Fruit fly (Drosophila melanogaster) whole organism, embryonic: ENCODE results near the gene Vps37B.

ENCODE experiments used
- B-H1 ChIP-seq: fragments of 200-800 bp; sonication (Bioruptor generic); IDR thresholded peaks from 3 replicates; pipeline ENCODE4 v1.3.6; 2022; ENCODE audit warnings: missing biosample characterization, missing genetic modification characterization
- CG10431 ChIP-seq: fragments of 200-800 bp; sonication (Bioruptor generic); optimal IDR thresholded peaks from 3 replicates; lab custom pipeline; 2018; ENCODE audit warnings: missing biosample characterization, mild to moderate bottlenecking, missing genetic modification characterization
- CG12744 ChIP-seq: fragments of 200-800 bp; sonication (Bioruptor generic); optimal IDR thresholded peaks from 2 replicates; lab custom pipeline; 2016; ENCODE audit warnings: missing biosample characterization, missing genetic modification characterization
- CG15073 ChIP-seq: fragments of 200-800 bp; sonication (Bioruptor generic); optimal IDR thresholded peaks from 2 replicates; lab custom pipeline; 2016; ENCODE audit warnings: missing biosample characterization, missing genetic modification characterization
- CG18476 ChIP-seq: fragments of 200-800 bp; sonication (Bioruptor generic); optimal IDR thresholded peaks from 2 replicates; lab custom pipeline; 2016; ENCODE audit warnings: missing biosample characterization, mild to moderate bottlenecking, missing genetic modification characterization
- CG2120 ChIP-seq: fragments of 200-800 bp; sonication (Bioruptor generic); optimal IDR thresholded peaks from 3 replicates; lab custom pipeline; 2016; ENCODE audit warnings: missing biosample characterization, missing genetic modification characterization
- CG30431 ChIP-seq: fragments of 200-800 bp; sonication (Bioruptor generic); optimal IDR thresholded peaks from 2 replicates; lab custom pipeline; 2017; ENCODE audit warnings: missing biosample characterization, missing genetic modification characterization
- CG3163 ChIP-seq: fragments of 200-800 bp; sonication (Bioruptor generic); optimal IDR thresholded peaks from 3 replicates; lab custom pipeline; 2016; ENCODE audit warnings: missing biosample characterization, missing genetic modification characterization
- CG32772 ChIP-seq: fragments of 200-800 bp; sonication (Bioruptor generic); IDR thresholded peaks from 2 replicates; pipeline ENCODE4 v1.3.6; 2022; ENCODE audit warnings: missing biosample characterization, missing genetic modification characterization
- CG33557 ChIP-seq: fragments of 200-800 bp; sonication (Bioruptor generic); optimal IDR thresholded peaks from 2 replicates; lab custom pipeline; 2019; ENCODE audit warnings: missing biosample characterization, mild to moderate bottlenecking, missing genetic modification characterization, moderate library complexity
- CG3407 ChIP-seq: fragments of 200-800 bp; sonication (Bioruptor generic); optimal IDR thresholded peaks from 2 replicates; lab custom pipeline; 2018; ENCODE audit warnings: missing biosample characterization, mild to moderate bottlenecking, missing genetic modification characterization
- CG34376 ChIP-seq: fragments of 200-800 bp; sonication (Bioruptor generic); optimal IDR thresholded peaks from 2 replicates; lab custom pipeline; 2018; ENCODE audit warnings: missing biosample characterization, mild to moderate bottlenecking, missing genetic modification characterization
- CG3726 ChIP-seq: fragments of 200-800 bp; sonication (Bioruptor generic); IDR thresholded peaks from 3 replicates; pipeline ENCODE4, ENCODE4 v1.3.6; 2022; ENCODE audit warnings: missing biosample characterization, missing genetic modification characterization
- CG3995 ChIP-seq: fragments of 200-800 bp; sonication (Bioruptor generic); optimal IDR thresholded peaks from 3 replicates; lab custom pipeline; 2016; ENCODE audit warnings: missing biosample characterization, missing genetic modification characterization
- CG4617 ChIP-seq: fragments of 200-800 bp; sonication (Bioruptor generic); optimal IDR thresholded peaks from 3 replicates; lab custom pipeline; 2016; ENCODE audit warnings: missing biosample characterization, missing genetic modification characterization, borderline replicate concordance
- CG5180 ChIP-seq: fragments of 200-800 bp; sonication (Bioruptor generic); optimal IDR thresholded peaks from 3 replicates; lab custom pipeline; 2017; ENCODE audit warnings: missing biosample characterization, missing genetic modification characterization, mild to moderate bottlenecking, moderate library complexity, missing genetic modification reagents
- CG6175 ChIP-seq: fragments of 200-800 bp; sonication (Bioruptor generic); IDR thresholded peaks from 3 replicates; pipeline ENCODE4 v1.3.6; 2022; ENCODE audit warnings: missing biosample characterization, missing genetic modification characterization
- CG6272 ChIP-seq: fragments of 200-800 bp; sonication (Bioruptor generic); IDR thresholded peaks from 2 replicates; pipeline ENCODE4 v1.3.6; 2022; ENCODE audit warnings: missing biosample characterization, missing genetic modification characterization
- CG8478 ChIP-seq: fragments of >200 bp; optimal IDR thresholded peaks from 2 replicates; lab custom pipeline; 2018
- CG8765 ChIP-seq: fragments of 200-800 bp; sonication (Bioruptor generic); IDR thresholded peaks from 2 replicates; pipeline ENCODE4 v1.3.6; 2022; ENCODE audit warnings: missing biosample characterization, missing genetic modification characterization
- CG9797 ChIP-seq: fragments of 200-800 bp; sonication (Bioruptor generic); optimal IDR thresholded peaks from 3 replicates; lab custom pipeline; 2018; ENCODE audit warnings: missing biosample characterization, mild to moderate bottlenecking, missing genetic modification characterization
- Dbx ChIP-seq: fragments of 200-800 bp; sonication (Bioruptor generic); IDR thresholded peaks from 3 replicates; pipeline ENCODE4 v1.3.6; 2022; ENCODE audit warnings: missing biosample characterization, missing genetic modification characterization
- Dp ChIP-seq: fragments of 200-800 bp; sonication (Bioruptor generic); optimal IDR thresholded peaks from 2 replicates; lab custom pipeline; 2018; ENCODE audit warnings: missing biosample characterization, mild to moderate bottlenecking, missing genetic modification characterization, moderate library complexity
- Dref ChIP-seq: fragments of 200-800 bp; sonication (Bioruptor generic); IDR thresholded peaks from 2 replicates; pipeline ENCODE4 v1.3.6; 2022; ENCODE audit warnings: missing biosample characterization, missing genetic modification characterization
- E2f2 ChIP-seq: fragments of 200-800 bp; sonication (Bioruptor generic); IDR thresholded peaks from 2 replicates; pipeline ENCODE4 v1.3.6; 2022; ENCODE audit warnings: missing biosample characterization, missing genetic modification characterization
- Hmr ChIP-seq: fragments of 200-800 bp; sonication (Bioruptor generic); optimal IDR thresholded peaks from 3 replicates; lab custom pipeline; 2017; ENCODE audit warnings: mild to moderate bottlenecking, missing biosample characterization, missing genetic modification reagents, missing genetic modification characterization
- Kr ChIP-seq: fragments of 200-800 bp; sonication (Bioruptor generic); optimal IDR thresholded peaks from 2 replicates; lab custom pipeline; 2017; ENCODE audit warnings: missing biosample characterization, mild to moderate bottlenecking, missing genetic modification characterization
- Meics ChIP-seq: fragments of 200-800 bp; sonication (Bioruptor generic); optimal IDR thresholded peaks from 2 replicates; lab custom pipeline; 2017; ENCODE audit warnings: missing biosample characterization, mild to moderate bottlenecking, missing genetic modification characterization
- NC2β ChIP-seq: fragments of 200-800 bp; sonication (Bioruptor generic); optimal IDR thresholded peaks from 2 replicates; lab custom pipeline; 2016; ENCODE audit warnings: missing biosample characterization, missing genetic modification characterization
- Scr ChIP-seq: fragments of 200-800 bp; sonication (Bioruptor generic); IDR thresholded peaks from 2 replicates; pipeline ENCODE4 v1.3.6; 2022; ENCODE audit warnings: missing biosample characterization, missing genetic modification characterization; ENCODE audit not compliant: partially characterized antibody
- Sox100B ChIP-seq: fragments of 200-800 bp; sonication (Bioruptor generic); optimal IDR thresholded peaks from 3 replicates; lab custom pipeline; 2018; ENCODE audit warnings: missing biosample characterization, mild to moderate bottlenecking, missing genetic modification characterization
- Xrp1 ChIP-seq: fragments of 200-800 bp; sonication (Bioruptor generic); IDR thresholded peaks from 2 replicates; pipeline ENCODE4 v1.3.6; 2022; ENCODE audit warnings: missing biosample characterization, missing genetic modification characterization
- abd-A ChIP-seq: fragments of 200-800 bp; sonication (Bioruptor generic); optimal IDR thresholded peaks from 3 replicates; lab custom pipeline; 2019; ENCODE audit warnings: missing biosample characterization, mild to moderate bottlenecking, missing genetic modification characterization, moderate library complexity
- ato ChIP-seq: fragments of 200-800 bp; sonication (Bioruptor generic); IDR thresholded peaks from 2 replicates; pipeline ENCODE4 v1.3.6; 2022; ENCODE audit warnings: missing biosample characterization, missing genetic modification characterization; ENCODE audit not compliant: partially characterized antibody
- cg ChIP-seq: fragments of 200-800 bp; sonication (Bioruptor generic); optimal IDR thresholded peaks from 3 replicates; lab custom pipeline; 2019; ENCODE audit warnings: missing biosample characterization, mild to moderate bottlenecking, missing genetic modification characterization, moderate library complexity
- da ChIP-seq: fragments of 200-800 bp; sonication (Bioruptor generic); optimal IDR thresholded peaks from 2 replicates; lab custom pipeline; 2016; ENCODE audit warnings: missing biosample characterization, missing genetic modification characterization
- dati ChIP-seq: fragments of 200-800 bp; sonication (Bioruptor generic); IDR thresholded peaks from 2 replicates; pipeline ENCODE4 v1.3.6; 2022; ENCODE audit warnings: missing biosample characterization, missing genetic modification characterization
- ewg ChIP-seq: fragments of 200-800 bp; sonication (Bioruptor generic); optimal IDR thresholded peaks from 3 replicates; lab custom pipeline; 2017; ENCODE audit warnings: mild to moderate bottlenecking, missing biosample characterization, missing genetic modification reagents, missing genetic modification characterization
- fd96Cb ChIP-seq: fragments of 200-800 bp; sonication (Bioruptor generic); optimal IDR thresholded peaks from 2 replicates; lab custom pipeline; 2018; ENCODE audit warnings: missing biosample characterization, mild to moderate bottlenecking, missing genetic modification characterization, moderate library complexity
- gcm2 ChIP-seq: fragments of 200-800 bp; sonication (Bioruptor generic); optimal IDR thresholded peaks from 2 replicates; lab custom pipeline; 2016; ENCODE audit warnings: missing biosample characterization, missing genetic modification characterization
- gsb ChIP-seq: fragments of 200-800 bp; sonication (Bioruptor generic); IDR thresholded peaks from 2 replicates; pipeline ENCODE4 v1.3.6; 2022; ENCODE audit warnings: missing biosample characterization, missing genetic modification characterization
- gsb-n ChIP-seq: fragments of 200-800 bp; sonication (Bioruptor generic); optimal IDR thresholded peaks from 3 replicates; lab custom pipeline; 2018; ENCODE audit warnings: missing biosample characterization, mild to moderate bottlenecking, missing genetic modification characterization
- ind ChIP-seq: fragments of 200-800 bp; sonication (Bioruptor generic); optimal IDR thresholded peaks from 3 replicates; lab custom pipeline; 2016; ENCODE audit warnings: missing biosample characterization, missing genetic modification characterization
- lbe ChIP-seq: fragments of 200-800 bp; sonication (Bioruptor generic); optimal IDR thresholded peaks from 2 replicates; lab custom pipeline; 2016; ENCODE audit warnings: missing biosample characterization, mild to moderate bottlenecking, missing genetic modification characterization
- luna ChIP-seq: fragments of 200-800 bp; sonication (Bioruptor generic); optimal IDR thresholded peaks from 2 replicates; lab custom pipeline; 2016; ENCODE audit warnings: missing biosample characterization, missing genetic modification characterization
- mam ChIP-seq: fragments of 200-800 bp; sonication (Bioruptor generic); optimal IDR thresholded peaks from 3 replicates; lab custom pipeline; 2016; ENCODE audit warnings: missing biosample characterization, missing genetic modification characterization
- sc ChIP-seq, 3 experiments: fragments of >200 bp in 2 of 3; fragments of 200-800 bp in 1 of 3; sonication (Bioruptor generic) in 1 of 3; optimal IDR thresholded peaks; 2 replicates in 2 of 3; 3 replicates in 1 of 3; lab custom pipeline; 2017; ENCODE audit warnings: mild to moderate bottlenecking in 1 of 3, missing biosample characterization in 1 of 3, missing genetic modification characterization in 1 of 3, missing genetic modification reagents in 1 of 3
- unpg ChIP-seq: fragments of 200-800 bp; sonication (Bioruptor generic); optimal IDR thresholded peaks from 3 replicates; lab custom pipeline; 2018; ENCODE audit warnings: missing biosample characterization, mild to moderate bottlenecking, missing genetic modification characterization, moderate library complexity
- z ChIP-seq: fragments of 200-800 bp; sonication (Bioruptor generic); IDR thresholded peaks from 3 replicates; pipeline ENCODE4 v1.3.6; 2022; ENCODE audit warnings: missing biosample characterization, missing genetic modification characterization

Gene Vps37B

DNA sequence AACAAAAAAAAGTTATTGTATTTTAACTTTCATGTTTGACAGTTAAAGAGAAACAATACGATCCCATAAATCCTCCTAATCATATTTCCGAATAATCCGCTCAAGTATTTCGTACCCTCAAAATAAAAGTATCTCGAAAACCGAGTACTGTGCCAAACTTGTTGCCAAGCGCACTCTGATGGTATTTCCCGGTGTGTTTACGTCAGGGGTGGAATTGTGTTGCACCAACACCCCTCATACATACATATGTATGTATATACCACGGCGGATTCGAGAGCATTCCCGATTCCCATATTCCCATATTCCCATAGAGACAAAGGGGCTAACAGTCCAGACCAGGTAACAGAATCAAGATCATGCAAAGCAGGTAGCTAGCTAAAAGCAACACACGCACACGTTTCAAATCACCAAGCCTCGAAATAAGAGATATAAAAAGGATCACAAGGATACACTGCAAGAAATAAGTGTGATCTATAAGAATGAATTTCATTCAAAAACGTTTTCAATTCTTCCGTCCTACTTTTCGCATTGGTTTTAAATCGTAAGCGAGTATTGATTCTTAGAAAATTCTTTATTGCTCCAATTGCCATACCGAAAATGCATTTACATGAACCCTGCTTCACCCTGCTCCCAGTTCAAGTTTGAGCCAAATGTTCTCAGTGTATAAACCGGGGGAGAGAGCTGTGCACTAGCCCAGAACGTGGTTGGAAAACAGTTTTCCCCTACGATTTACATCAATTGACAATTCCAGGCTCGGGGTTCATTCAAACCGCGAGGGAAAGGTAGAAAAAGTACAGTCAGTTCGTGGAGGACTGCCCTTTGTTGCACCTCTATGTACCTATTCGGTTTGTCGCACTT is 13.8 kb upstream of the Vps37B start (continued):
- peak; percentile 34 for TF ChIP-seq da (GFP tag; lab: Kevin White, UChicago)
- no peak for TF ChIP-seq luna (GFP tag; lab: Kevin White, UChicago)
- peak; percentile 6 for TF ChIP-seq CG15073 (GFP tag; lab: Kevin White, UChicago)
- TF ChIP-seq lbe (GFP tag; lab: Kevin White, UChicago), result no peak
- peak; percentile 35 for TF ChIP-seq ind (GFP tag; lab: Kevin White, UChicago)
- TF ChIP-seq CG8478 (lab: Kevin White, UChicago), result no peak
- TF ChIP-seq Dp (GFP tag; lab: Kevin White, UChicago), result no peak
- peak; percentile 56 for TF ChIP-seq CG3163 (GFP tag; lab: Kevin White, UChicago)
- peak; percentile 36 for TF ChIP-seq CG5180
- peak; percentile 86 for TF ChIP-seq CG8765 (GFP tag; lab: Robert Waterston, UW)
- peak; percentile 24 for TF ChIP-seq gcm2 (GFP tag; lab: Kevin White, UChicago)
- no peak for TF ChIP-seq abd-A (tag; lab: Kevin White, UChicago)
- TF ChIP-seq fd96Cb, result peak; percentile 81
- TF ChIP-seq CG10431 (GFP tag; lab: Kevin White, UChicago), result peak; percentile 33
- TF ChIP-seq gsb (GFP tag; lab: Robert Waterston, UW), result no peak
- no peak for TF ChIP-seq Hmr
- peak; percentile 3 for TF ChIP-seq mam
- TF ChIP-seq Scr (GFP tag; lab: Robert Waterston, UW), result no peak
- TF ChIP-seq CG4617 (GFP tag; lab: Kevin White, UChicago), result peak; percentile 27
- peak; percentile 77 for TF ChIP-seq unpg (GFP tag; lab: Kevin White, UChicago)
- no peak for TF ChIP-seq CG3995 (GFP tag; lab: Kevin White, UChicago)
- peak; percentile 56 for TF ChIP-seq Sox100B (GFP tag; lab: Kevin White, UChicago)
- peak; percentile 32 for TF ChIP-seq cg (GFP tag; lab: Kevin White, UChicago)
- no peak for TF ChIP-seq CG9797
- no peak for TF ChIP-seq CG6175 (GFP tag; lab: Robert Waterston, UW)
- TF ChIP-seq dati, result no peak
- peak; percentile 61 for TF ChIP-seq CG18476 (GFP tag; lab: Kevin White, UChicago)
- TF ChIP-seq CG3726 (GFP tag; lab: Robert Waterston, UW), result no peak
- TF ChIP-seq E2f2 (GFP tag; lab: Robert Waterston, UW), result peak; percentile 15; the same call in 1 of the 2 replicates
- TF ChIP-seq Kr, result peak; percentile 95
- TF ChIP-seq Dref (GFP tag; lab: Robert Waterston, UW), result no peak
- no peak for TF ChIP-seq Dbx (GFP tag; lab: Robert Waterston, UW)
- TF ChIP-seq gsb-n, result peak; percentile 88
- peak; percentile 47 for TF ChIP-seq ewg (GFP tag; lab: Kevin White, UChicago)
- peak; percentile 6 for TF ChIP-seq Meics
- TF ChIP-seq CG6272, result peak; percentile 28; the same call in 1 of the 2 replicates
- peak; percentile 81 for TF ChIP-seq NC2β (GFP tag; lab: Kevin White, UChicago)
- peak; percentile 95 for TF ChIP-seq CG33557
- no peak for TF ChIP-seq CG34376 (GFP tag; lab: Kevin White, UChicago)
- no peak for TF ChIP-seq sc (optimal IDR thresholded peaks at IDR 0.05; lab: Kevin White, UChicago)
- TF ChIP-seq sc (GFP tag; optimal IDR thresholded peaks at IDR 0.05; lab: Kevin White, UChicago), result peak; percentile 70
- TF ChIP-seq CG12744 (GFP tag; lab: Kevin White, UChicago), result peak; percentile 42
- TF ChIP-seq z (GFP tag; lab: Robert Waterston, UW), result peak; percentile 41; the same call in 1 of the 3 replicates
- no peak for TF ChIP-seq ato
- peak; percentile 95 for TF ChIP-seq Xrp1 (GFP tag; lab: Robert Waterston, UW)
- peak; percentile 80 for TF ChIP-seq CG30431
- no peak for TF ChIP-seq B-H1
- TF ChIP-seq CG32772 (GFP tag; lab: Robert Waterston, UW), result peak; percentile 70
- peak; percentile 55 for TF ChIP-seq CG3407 (GFP tag; lab: Kevin White, UChicago)
- no peak for TF ChIP-seq CG2120
